Fruit fly (Drosophila melanogaster) whole organism, wandering third instar larva: Measurements from ENCODE around the gene Pgant5.

Source experiments
- CG32264 ChIP-seq: fragments of 200-800 bp; sonication (Bioruptor generic); optimal IDR thresholded peaks from 2 replicates; lab custom pipeline; 2016; ENCODE audit warnings: missing biosample characterization, missing genetic modification characterization
- OdsH ChIP-seq: fragments of 200-800 bp; sonication (Bioruptor generic); optimal IDR thresholded peaks from 2 replicates; lab custom pipeline; 2016; ENCODE audit warnings: missing biosample characterization, mild to moderate bottlenecking, missing genetic modification characterization
- dsf ChIP-seq: sonication (Bioruptor generic); optimal IDR thresholded peaks from 2 replicates; lab custom pipeline; 2016; ENCODE audit warnings: missing biosample characterization, missing genetic modification characterization, borderline replicate concordance
- h ChIP-seq: fragments of 200-800 bp; sonication (Bioruptor generic); optimal IDR thresholded peaks from 3 replicates; lab custom pipeline; 2016; ENCODE audit warnings: missing biosample characterization, mild to moderate bottlenecking, missing genetic modification characterization
- psq ChIP-seq: fragments of 200-800 bp; sonication (Bioruptor generic); optimal IDR thresholded peaks from 3 replicates; lab custom pipeline; 2017; ENCODE audit warnings: missing biosample characterization, mild to moderate bottlenecking, missing genetic modification characterization, moderate library complexity
- sage ChIP-seq: fragments of 200-800 bp; sonication (Bioruptor generic); optimal IDR thresholded peaks from 2 replicates; lab custom pipeline; 2016; ENCODE audit warnings: missing biosample characterization, mild to moderate bottlenecking, missing genetic modification characterization

DNA sequence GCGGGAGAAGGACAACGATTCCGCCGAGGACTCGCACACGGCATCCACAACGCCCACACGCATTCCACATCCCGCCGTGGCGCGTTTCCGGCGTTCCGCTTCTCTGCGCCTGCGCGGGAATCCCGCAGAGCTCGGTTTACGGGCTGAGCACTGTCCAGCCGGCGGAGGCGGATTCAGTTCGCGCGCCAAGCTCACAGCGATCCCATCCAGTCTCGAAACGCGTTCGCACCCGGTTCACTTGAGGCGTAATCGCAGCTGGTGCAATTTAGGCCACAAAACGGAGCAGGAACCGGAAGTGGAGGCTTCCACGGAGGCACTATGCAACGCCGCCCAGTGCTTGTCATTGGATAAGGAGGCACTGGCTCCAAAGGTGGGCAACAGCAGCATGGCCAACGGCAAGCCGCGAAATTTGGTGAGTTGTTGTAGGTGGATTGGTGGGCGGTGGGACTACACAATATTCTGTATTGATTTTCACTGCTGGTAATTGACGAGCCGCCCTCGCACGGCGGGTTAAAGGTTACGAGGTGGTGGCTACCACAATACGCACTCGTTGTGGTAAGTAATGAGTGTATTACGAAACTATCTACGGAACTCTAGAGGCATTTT lies 30.5 kb downstream of the Pgant5 start:
- no peak for TF ChIP-seq OdsH
- no peak for TF ChIP-seq dsf (GFP tag; lab: Kevin White, UChicago)
- no peak for TF ChIP-seq sage (GFP tag; lab: Kevin White, UChicago)
- TF ChIP-seq CG32264: no peak
- no peak for TF ChIP-seq h (GFP tag; lab: Kevin White, UChicago)
- TF ChIP-seq psq (GFP tag; lab: Kevin White, UChicago): no peak
